Worm (Caenorhabditis elegans) whole organism, mixed stage, embryonic: ENCODE data around the gene phf-31.

ENCODE experiments used
- M03D4.4 ChIP-seq: sonication (generic microtip); optimal IDR thresholded peaks from 2 replicates; lab custom pipeline; 2017; ENCODE audit warnings: mild to moderate bottlenecking, missing genetic modification characterization, missing compliant biosample characterization
- elt-1 ChIP-seq: sonication (generic microtip); optimal IDR thresholded peaks from 2 replicates; lab custom pipeline; 2017; ENCODE audit warnings: missing genetic modification characterization, mild to moderate bottlenecking, missing compliant biosample characterization, antibody characterized with exemption, moderate library complexity, borderline replicate concordance; ENCODE audit not compliant: insufficient read depth
- elt-3 ChIP-seq: fragments of 150-350 bp; optimal IDR thresholded peaks from 2 replicates; lab custom pipeline; 2014; ENCODE audit warnings: missing biosample characterization, missing genetic modification characterization
- flh-1 ChIP-seq: fragments of 200-800 bp; sonication (Bioruptor generic); optimal IDR thresholded peaks from 2 replicates; lab custom pipeline; 2018; ENCODE audit warnings: mild to moderate bottlenecking, missing genetic modification characterization, moderate library complexity, missing compliant biosample characterization
- nhr-12 ChIP-seq: fragments of 150-350 bp; optimal IDR thresholded peaks from 2 replicates; lab custom pipeline; 2014; ENCODE audit warnings: missing biosample characterization, missing genetic modification characterization
- pha-4 ChIP-seq: fragments of 150-350 bp; optimal IDR thresholded peaks from 2 replicates; lab custom pipeline; 2018; ENCODE audit warnings: missing biosample characterization, missing genetic modification reagents, missing genetic modification characterization
- snpc-4 ChIP-seq: fragments of 150-350 bp; optimal IDR thresholded peaks from 2 replicates; lab custom pipeline; 2014; ENCODE audit warnings: missing biosample characterization, missing genetic modification characterization
- unc-62 ChIP-seq: fragments of 150-350 bp; optimal IDR thresholded peaks from 2 replicates; lab custom pipeline; 2014; ENCODE audit warnings: missing biosample characterization, missing genetic modification reagents, missing genetic modification characterization
- ztf-11 ChIP-seq: fragments of 150-350 bp; optimal IDR thresholded peaks from 2 replicates; lab custom pipeline; 2014; ENCODE audit warnings: missing biosample characterization, missing genetic modification characterization

DNA sequence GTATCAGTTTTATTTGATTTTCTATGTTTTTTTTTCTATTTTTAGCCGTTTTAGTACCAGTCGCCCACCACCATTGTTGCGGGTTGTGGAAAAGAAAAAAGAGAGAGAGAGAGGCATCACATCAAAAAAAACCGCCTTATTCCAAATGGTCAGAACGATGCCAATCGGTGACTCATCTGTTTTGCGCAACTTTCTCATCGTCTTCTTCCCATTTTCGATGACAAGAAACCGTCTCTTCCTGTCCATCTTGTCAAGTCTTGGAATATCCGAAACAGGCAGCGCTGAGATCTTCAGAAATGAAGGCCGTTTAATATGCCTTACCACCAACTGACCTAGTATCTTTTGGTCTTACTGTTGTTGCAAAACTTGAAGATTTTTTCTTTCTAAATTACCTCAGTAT is 4.7 kb downstream of the phf-31 start:
- TF ChIP-seq unc-62 (peak; percentile 11), ztf-11 (no peak), nhr-12 (no peak), elt-1 (tag; lab: Kevin White, UChicago) (no peak), elt-3 (tag; lab: Kevin White, UChicago) (no peak), flh-1 (GFP tag; lab: Kevin White, UChicago) (no peak), M03D4.4 (tag; lab: Kevin White, UChicago) (no peak), snpc-4 (tag; lab: Kevin White, UChicago) (no peak), pha-4 (tag; lab: Kevin White, UChicago) (no peak)
